Fruit fly (Drosophila melanogaster): ENCODE measurements around the gene Pgant35A.
A peak's percentile ranks its signal among the peaks of the same experiment; 100 is the strongest.

Pgant35A gene

DNA sequence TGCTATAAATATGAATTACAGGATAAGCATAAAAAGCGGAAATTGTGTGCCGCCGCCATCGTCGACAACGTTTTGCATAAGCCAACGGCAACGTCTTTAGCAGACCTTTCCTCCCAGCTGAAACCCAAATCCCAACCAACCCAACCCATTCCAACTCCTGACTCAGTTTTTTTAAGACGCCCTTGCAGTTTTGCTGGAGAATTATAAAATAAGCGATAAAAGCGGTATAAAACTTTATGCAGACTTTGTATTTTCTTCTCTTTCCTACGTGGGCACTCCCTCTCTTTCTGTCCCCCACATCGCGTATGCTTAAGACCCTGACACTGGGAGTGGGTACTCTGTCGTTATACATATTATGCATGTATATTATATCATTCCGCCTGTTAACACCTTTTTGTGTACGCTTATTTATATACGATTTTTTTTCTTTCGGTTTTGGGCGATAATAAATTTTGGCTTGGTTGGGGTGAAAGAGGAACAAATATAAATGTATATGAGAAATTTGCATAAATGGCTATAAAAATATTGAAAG lies 38.1 kb downstream of the Pgant35A start:
- TF ChIP-seq Dll (optimal IDR thresholded peaks at IDR 0.05): no peak
- no peak for TF ChIP-seq usp (GFP tag; optimal IDR thresholded peaks at IDR 0.05)
- TF ChIP-seq EcR (GFP tag; optimal IDR thresholded peaks at IDR 0.05): no peak
- no peak for TF ChIP-seq psq (optimal IDR thresholded peaks at IDR 0.05)
- TF ChIP-seq CG8478 (optimal IDR thresholded peaks at IDR 0.05): no peak
- TF ChIP-seq pan (optimal IDR thresholded peaks at IDR 0.05): no peak

- TF ChIP-seq EcR (GFP tag; optimal IDR thresholded peaks at IDR 0.05) (no peak), usp (GFP tag; optimal IDR thresholded peaks at IDR 0.05) (no peak), Dll (optimal IDR thresholded peaks at IDR 0.05) (no peak), CG8478 (optimal IDR thresholded peaks at IDR 0.05) (no peak), pan (optimal IDR thresholded peaks at IDR 0.05) (no peak), psq (optimal IDR thresholded peaks at IDR 0.05) (no peak)
Measured at dm6 chr2L:14397948-14398347, 38.9 kb downstream of the Pgant35A start.

DNA sequence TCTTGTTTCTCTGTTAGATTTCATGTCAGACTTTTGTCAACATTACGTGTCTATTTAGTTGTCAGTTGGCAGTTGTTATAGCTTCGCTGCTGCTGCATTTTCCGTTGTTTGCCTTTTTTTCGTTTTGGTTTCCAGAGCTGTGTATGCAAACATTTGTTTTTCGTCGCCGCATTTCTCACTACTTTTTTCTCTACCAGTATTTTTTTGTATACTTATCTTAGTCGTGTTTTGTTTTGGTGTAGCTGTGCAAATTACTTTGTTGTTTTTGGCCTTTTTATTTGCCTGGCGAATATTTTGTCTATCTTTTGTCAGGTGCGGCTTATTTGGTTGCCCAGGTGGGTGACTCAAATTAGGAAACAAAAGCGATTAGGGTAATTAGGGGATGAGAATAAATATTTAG lies 39.5 kb downstream of the Pgant35A start:
- TF ChIP-seq Dll (optimal IDR thresholded peaks at IDR 0.05) (no peak), usp (GFP tag; optimal IDR thresholded peaks at IDR 0.05) (no peak), CG8478 (optimal IDR thresholded peaks at IDR 0.05) (no peak), pan (optimal IDR thresholded peaks at IDR 0.05) (no peak), psq (optimal IDR thresholded peaks at IDR 0.05) (no peak), EcR (GFP tag; optimal IDR thresholded peaks at IDR 0.05) (no peak)

DNA sequence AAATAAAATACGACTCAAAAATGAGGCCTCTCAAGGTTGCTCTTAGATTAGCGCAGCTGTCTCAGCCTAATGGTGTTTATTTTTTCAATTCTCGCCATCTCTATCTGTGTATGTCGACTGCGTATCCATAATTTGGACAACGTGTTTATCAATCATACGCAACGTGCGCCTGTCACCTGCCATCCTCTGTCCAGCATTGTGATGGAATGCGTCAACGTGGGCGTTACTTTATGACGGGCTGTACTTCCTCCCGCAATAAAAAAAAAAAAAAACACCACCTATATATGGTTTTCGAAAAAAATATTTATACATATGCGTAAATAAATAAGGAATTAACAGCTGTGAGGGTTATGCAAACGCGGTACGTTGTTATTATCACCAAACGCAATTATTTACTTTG lies 40.3 kb downstream of the Pgant35A start:
- TF ChIP-seq usp (GFP tag; optimal IDR thresholded peaks at IDR 0.05) (no peak), pan (optimal IDR thresholded peaks at IDR 0.05) (no peak), psq (optimal IDR thresholded peaks at IDR 0.05) (no peak), CG8478 (optimal IDR thresholded peaks at IDR 0.05) (no peak), Dll (optimal IDR thresholded peaks at IDR 0.05) (no peak), EcR (GFP tag; optimal IDR thresholded peaks at IDR 0.05) (no peak)

DNA sequence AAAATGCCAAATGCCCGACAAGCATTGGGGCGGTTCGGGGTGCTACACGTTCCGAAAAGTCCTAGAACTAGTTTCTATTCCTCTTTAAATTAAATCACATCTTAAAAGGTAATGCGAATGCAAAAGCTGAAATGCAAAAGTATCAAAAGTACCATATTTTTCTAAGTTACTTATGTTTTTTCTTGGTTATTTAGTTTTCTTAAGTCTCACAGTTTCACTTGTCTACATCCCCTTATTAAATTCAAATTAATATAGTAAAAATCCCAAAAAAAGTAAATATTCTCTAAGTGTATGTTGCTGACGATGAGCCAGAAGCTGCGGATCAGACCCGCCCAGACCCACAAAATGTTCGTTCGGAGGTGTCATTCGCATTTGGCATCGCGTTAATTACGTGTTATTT lies 41.6 kb downstream of the Pgant35A start:
- TF ChIP-seq Dll (optimal IDR thresholded peaks at IDR 0.05) (no peak), CG8478 (optimal IDR thresholded peaks at IDR 0.05) (no peak), pan (optimal IDR thresholded peaks at IDR 0.05) (no peak), psq (optimal IDR thresholded peaks at IDR 0.05) (no peak), usp (GFP tag; optimal IDR thresholded peaks at IDR 0.05) (no peak), EcR (GFP tag; optimal IDR thresholded peaks at IDR 0.05) (no peak)

DNA sequence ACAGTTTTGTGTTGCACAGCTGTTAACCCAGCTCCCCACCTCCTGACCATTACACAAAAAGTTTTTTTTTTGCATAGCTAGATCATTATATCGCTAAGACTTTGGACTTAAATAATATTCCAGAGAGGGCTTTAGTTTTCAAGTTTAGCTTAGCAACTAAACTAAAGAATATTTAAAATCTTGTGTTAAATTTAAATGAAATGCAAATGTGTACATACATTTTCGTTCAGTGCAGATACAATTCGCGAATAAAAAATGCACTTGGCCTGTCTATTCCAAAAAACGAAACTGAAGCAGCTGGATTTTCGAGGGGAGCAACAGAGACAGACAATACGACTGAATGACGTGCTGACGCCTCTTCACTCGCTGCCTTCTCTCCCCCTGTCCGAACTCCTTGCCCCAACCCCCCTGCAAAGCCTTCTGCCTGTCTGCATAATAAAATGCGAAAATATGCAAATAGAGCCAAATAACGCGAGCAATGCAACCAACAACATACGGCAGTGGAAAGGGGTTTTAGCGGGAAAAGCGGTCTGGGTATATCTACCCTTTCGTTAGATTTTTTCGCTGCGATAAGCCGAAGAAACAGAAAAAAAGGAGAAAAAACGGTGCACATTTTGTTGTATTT lies 42.7 kb downstream of the Pgant35A start:
- no peak for TF ChIP-seq psq (optimal IDR thresholded peaks at IDR 0.05)

- TF ChIP-seq Dll (optimal IDR thresholded peaks at IDR 0.05): no peak
- TF ChIP-seq EcR (GFP tag; optimal IDR thresholded peaks at IDR 0.05): no peak
- TF ChIP-seq usp (GFP tag; optimal IDR thresholded peaks at IDR 0.05): no peak
Measured at dm6 chr2L:14403568-14403967, 44.5 kb downstream of the Pgant35A start.

DNA sequence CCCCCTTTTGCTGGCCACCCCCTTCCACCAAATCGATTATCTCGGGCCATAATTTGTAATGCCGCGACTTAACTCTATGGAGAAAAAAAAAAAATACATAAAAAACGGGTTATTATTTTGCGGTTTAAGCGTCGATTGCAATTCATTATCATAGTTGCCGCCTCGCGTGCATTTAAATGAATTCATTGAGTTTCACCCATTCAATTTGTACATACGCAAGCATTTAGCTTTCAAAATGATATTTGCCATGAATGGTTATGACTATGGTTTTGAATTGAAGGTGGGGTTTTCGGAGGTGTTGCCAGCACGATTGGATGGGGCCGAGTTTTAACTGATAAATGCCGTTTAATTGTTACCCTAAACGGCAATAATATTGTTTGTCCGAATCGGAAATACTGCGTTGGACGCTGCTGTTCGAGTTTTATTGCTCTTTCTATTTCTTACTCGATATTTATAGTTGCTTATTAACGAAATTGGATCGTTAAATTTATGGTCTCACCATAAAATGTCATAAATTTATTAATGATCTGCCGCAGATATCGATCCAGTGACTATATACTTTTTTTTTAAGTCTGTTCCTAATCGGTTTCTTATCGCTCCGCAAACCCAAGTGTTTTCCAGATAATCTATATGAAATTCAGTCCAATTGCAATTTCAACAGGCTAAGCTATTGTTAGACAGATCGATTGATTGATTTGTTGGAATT lies 45.8 kb downstream of the Pgant35A start:
- TF ChIP-seq pan (optimal IDR thresholded peaks at IDR 0.05) (no peak), usp (GFP tag; optimal IDR thresholded peaks at IDR 0.05) (no peak), Dll (optimal IDR thresholded peaks at IDR 0.05) (no peak), CG8478 (optimal IDR thresholded peaks at IDR 0.05) (no peak), EcR (GFP tag; optimal IDR thresholded peaks at IDR 0.05) (no peak), psq (optimal IDR thresholded peaks at IDR 0.05) (no peak)

dm6 chr2L:14408383-14409004 lies 49.4 kb downstream of the Pgant35A start:
- TF ChIP-seq CG8478 (optimal IDR thresholded peaks at IDR 0.05) (no peak), usp (GFP tag; optimal IDR thresholded peaks at IDR 0.05) (no peak), EcR (GFP tag; optimal IDR thresholded peaks at IDR 0.05) (no peak), psq (optimal IDR thresholded peaks at IDR 0.05) (no peak), pan (optimal IDR thresholded peaks at IDR 0.05) (no peak), Dll (optimal IDR thresholded peaks at IDR 0.05) (no peak)

- TF ChIP-seq EcR (GFP tag; optimal IDR thresholded peaks at IDR 0.05) (no peak), psq (optimal IDR thresholded peaks at IDR 0.05) (no peak), Dll (optimal IDR thresholded peaks at IDR 0.05) (peak; percentile 98)
Measured at dm6 chr2L:14409428-14409933, 50.4 kb downstream of the Pgant35A start, which contains the start of gene elB. elB (minus strand) TSS chr2L:14409549.

DNA sequence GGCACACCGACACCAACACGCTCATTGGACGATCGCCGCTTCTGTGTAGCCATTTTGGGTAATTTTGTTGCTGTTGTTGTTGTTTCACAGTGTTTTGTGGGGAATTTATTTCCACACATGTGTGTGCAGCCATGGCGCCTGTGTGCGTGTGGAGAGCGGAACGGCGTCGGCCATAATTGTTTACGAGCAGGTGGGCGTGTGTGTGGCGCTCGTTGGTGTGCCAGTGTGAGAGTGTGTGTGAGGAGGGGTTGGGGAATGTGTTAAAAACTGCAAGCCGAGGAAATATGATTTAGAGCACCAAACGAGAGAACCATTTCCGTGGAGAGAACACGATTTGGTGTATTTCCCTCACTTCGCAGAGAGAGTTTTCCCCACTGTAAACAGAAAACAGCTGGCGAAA lies 51.3 kb downstream of the Pgant35A start:
- no peak for TF ChIP-seq EcR (GFP tag; optimal IDR thresholded peaks at IDR 0.05)
- TF ChIP-seq Dll (optimal IDR thresholded peaks at IDR 0.05): peak; percentile 83
